Worm (Caenorhabditis elegans): ENCODE measurements around the gene best-23.
A peak's percentile ranks its signal among the peaks of the same experiment; 100 is the strongest.

best-23 gene

ce11 chrII:7864207-7864606 lies 43.2 kb downstream of the best-23 start, which contains the start of gene ostb-1:
Gene ostb-1, plus strand, starts transcription at chrII:7864507.
- TF ChIP-seq nhr-232 (tag; optimal IDR thresholded peaks at IDR 0.05) (no peak), odd-2 (tag; optimal IDR thresholded peaks at IDR 0.05) (no peak), hlh-6 (tag; optimal IDR thresholded peaks at IDR 0.05) (no peak), ceh-48 (tag; optimal IDR thresholded peaks at IDR 0.05) (no peak), elt-2 (tag; optimal IDR thresholded peaks at IDR 0.05) (peak; percentile 15), ceh-30 (tag; optimal IDR thresholded peaks at IDR 0.05) (no peak), pqm-1 (tag; optimal IDR thresholded peaks at IDR 0.05) (no peak), fkh-10 (GFP tag; optimal IDR thresholded peaks at IDR 0.05) (no peak), K09A11.1 (tag; optimal IDR thresholded peaks at IDR 0.05; ENCODE audit: insufficient read depth) (no peak), unc-55 (GFP tag; optimal IDR thresholded peaks at IDR 0.05) (no peak), nfya-1 (tag; optimal IDR thresholded peaks at IDR 0.05) (peak; percentile 12), pha-2 (tag; optimal IDR thresholded peaks at IDR 0.05) (no peak)

- TF ChIP-seq K09A11.1 (tag; optimal IDR thresholded peaks at IDR 0.05; ENCODE audit: insufficient read depth) (peak; percentile 29), rnt-1 (tag; optimal IDR thresholded peaks at IDR 0.05) (no peak)
Observed at ce11 chrII:7863480-7864125, 43.8 kb downstream of the best-23 start.

DNA sequence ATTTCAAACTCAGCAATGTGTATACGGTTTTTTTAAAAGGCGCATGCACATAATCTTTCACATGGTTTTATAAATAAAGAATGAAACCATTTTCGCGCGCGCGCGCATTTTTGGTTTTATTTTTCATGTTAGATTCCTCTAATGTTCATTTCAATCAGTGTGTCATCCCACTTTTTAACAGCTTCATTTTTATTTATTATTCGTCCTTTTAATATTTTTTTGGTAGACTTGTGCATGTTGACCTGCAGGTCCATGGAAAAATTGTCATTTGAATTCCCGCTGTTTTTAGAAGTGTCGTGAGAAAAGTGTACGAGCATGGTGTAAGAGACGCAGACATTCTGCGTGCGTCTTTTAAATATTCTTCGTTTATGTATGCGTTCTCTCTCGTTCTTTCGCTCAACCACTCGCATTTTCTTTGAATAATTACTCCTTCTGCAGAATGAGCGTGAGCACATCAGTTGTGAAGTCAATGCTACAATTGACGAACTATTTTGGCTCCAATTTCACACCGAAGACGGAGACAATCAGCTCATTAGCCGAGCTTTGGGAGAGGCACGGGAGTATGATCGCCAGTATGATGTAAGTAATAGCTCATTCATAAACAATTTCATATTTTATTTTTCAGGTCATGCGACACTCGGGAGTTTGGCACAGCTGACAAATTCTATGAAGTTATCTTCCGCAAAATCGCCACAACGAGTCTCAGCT lies 47.0 kb downstream of the best-23 start, which contains the start of gene lin-5:
lin-5 (plus strand) TSS at position 354 of the 708 bp plus-strand sequence.
- TF ChIP-seq tbx-2 (tag; optimal IDR thresholded peaks at IDR 0.05), result peak; percentile 24
- TF ChIP-seq zip-5 (tag; optimal IDR thresholded peaks at IDR 0.05), result no peak
- peak; percentile 68 for TF ChIP-seq ceh-31 (tag; optimal IDR thresholded peaks at IDR 0.05)
- TF ChIP-seq ceh-45 (GFP tag; IDR thresholded peaks at IDR 0.05), result no peak
- TF ChIP-seq ceh-48 (tag; optimal IDR thresholded peaks at IDR 0.05), result no peak
- no peak for TF ChIP-seq sox-4 (tag; optimal IDR thresholded peaks at IDR 0.05)
- no peak for TF ChIP-seq hlh-15 (tag; optimal IDR thresholded peaks at IDR 0.05)
- TF ChIP-seq unc-3 (GFP tag; conservative IDR thresholded peaks at IDR 0.05), result no peak
- no peak for TF ChIP-seq unc-3 (tag; optimal IDR thresholded peaks at IDR 0.05)
- TF ChIP-seq fkh-10 (GFP tag; optimal IDR thresholded peaks at IDR 0.05), result no peak
- no peak for TF ChIP-seq pha-2 (tag; optimal IDR thresholded peaks at IDR 0.05)
- no peak for TF ChIP-seq C38D4.7 (GFP tag; optimal IDR thresholded peaks at IDR 0.05)
- TF ChIP-seq npax-4 (tag; optimal IDR thresholded peaks at IDR 0.05), result no peak
- TF ChIP-seq ceh-34 (tag; optimal IDR thresholded peaks at IDR 0.05), result peak; percentile 36
- peak; percentile 36 for TF ChIP-seq ref-2 (tag; optimal IDR thresholded peaks at IDR 0.05)
- TF ChIP-seq madf-2 (tag; optimal IDR thresholded peaks at IDR 0.05), result no peak
- no peak for TF ChIP-seq eyg-1 (tag; optimal IDR thresholded peaks at IDR 0.05)
- TF ChIP-seq F13H6.1 (tag; optimal IDR thresholded peaks at IDR 0.05), result no peak
- no peak for TF ChIP-seq fax-1 (tag; optimal IDR thresholded peaks at IDR 0.05)
- TF ChIP-seq ceh-2 (tag; optimal IDR thresholded peaks at IDR 0.05), result no peak
- no peak for TF ChIP-seq dmd-4 (tag; optimal IDR thresholded peaks at IDR 0.05; ENCODE audit: borderline replicate concordance)
- no peak for TF ChIP-seq ceh-30 (tag; optimal IDR thresholded peaks at IDR 0.05)
- no peak for TF ChIP-seq lin-11 (tag; optimal IDR thresholded peaks at IDR 0.05)
- TF ChIP-seq ceh-24 (tag; optimal IDR thresholded peaks at IDR 0.05), result no peak
- no peak for TF ChIP-seq pros-1 (tag; optimal IDR thresholded peaks at IDR 0.05)
- TF ChIP-seq gmeb-2 (tag; optimal IDR thresholded peaks at IDR 0.05), result no peak
- peak; percentile 30 for TF ChIP-seq unc-55 (GFP tag; optimal IDR thresholded peaks at IDR 0.05)
- TF ChIP-seq pax-1 (tag; optimal IDR thresholded peaks at IDR 0.05), result no peak
- no peak for TF ChIP-seq Y22D7AL.16 (tag; optimal IDR thresholded peaks at IDR 0.05)
- no peak for TF ChIP-seq unc-86 (tag; optimal IDR thresholded peaks at IDR 0.05)
- no peak for TF ChIP-seq pag-3 (tag; optimal IDR thresholded peaks at IDR 0.05; ENCODE audit: borderline replicate concordance)
- no peak for TF ChIP-seq elt-2 (tag; optimal IDR thresholded peaks at IDR 0.05)
- no peak for TF ChIP-seq hlh-8 (tag; optimal IDR thresholded peaks at IDR 0.05)
- TF ChIP-seq mec-3 (tag; optimal IDR thresholded peaks at IDR 0.05; ENCODE audit: borderline replicate concordance), result no peak
- TF ChIP-seq nhr-11 (tag; optimal IDR thresholded peaks at IDR 0.05), result no peak
- TF ChIP-seq nfya-1 (tag; optimal IDR thresholded peaks at IDR 0.05), result peak; percentile 40
